Worm (Caenorhabditis elegans) whole organism, L4/young adult: ENCODE measurements around the gene sel-1.

Experiments
- W03F9.2 ChIP-seq: fragments of 150-350 bp; optimal IDR thresholded peaks from 2 replicates; lab custom pipeline; 2014; ENCODE audit warnings: missing biosample characterization, missing genetic modification characterization
- dao-5 ChIP-seq: sonication (generic microtip); optimal IDR thresholded peaks from 2 replicates; lab custom pipeline; 2016; ENCODE audit warnings: missing genotype, missing genetic modification characterization, moderate library complexity, missing compliant biosample characterization
- him-1 ChIP-seq: sonication (generic microtip); optimal IDR thresholded peaks from 2 replicates; lab custom pipeline; 2016; ENCODE audit warnings: missing genotype, missing genetic modification reagents, missing genetic modification characterization, missing compliant biosample characterization

Gene sel-1

DNA sequence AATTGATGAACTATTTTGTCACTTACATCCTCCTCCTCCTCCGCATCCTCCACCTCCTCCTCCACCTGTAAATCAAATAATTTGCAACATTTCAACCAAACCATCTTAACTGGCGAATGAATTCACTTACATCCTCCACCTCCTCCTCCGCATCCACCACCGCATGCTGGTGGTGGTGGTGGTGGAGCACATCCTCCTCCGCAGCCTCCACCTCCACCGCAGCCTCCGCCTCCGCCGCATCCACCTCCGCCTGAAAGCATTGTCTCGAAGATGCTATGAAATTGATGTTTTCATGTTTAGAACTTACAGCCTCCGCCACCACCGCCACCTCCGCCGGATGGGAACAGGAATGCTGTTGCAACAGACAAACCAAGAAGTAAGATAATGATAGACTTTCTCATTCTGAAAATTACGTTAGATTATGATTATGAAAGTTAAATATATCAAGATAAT lies 16.0 kb downstream of the sel-1 start, which contains the start of gene grl-23:
TSS of gene grl-23 (minus strand) at position 403 of the 453 bp plus-strand sequence.
- no peak for TF ChIP-seq W03F9.2 (tag; lab: Kevin White, UChicago)
- no peak for TF ChIP-seq dao-5
- no peak for TF ChIP-seq him-1 (tag; lab: Kevin White, UChicago)

DNA sequence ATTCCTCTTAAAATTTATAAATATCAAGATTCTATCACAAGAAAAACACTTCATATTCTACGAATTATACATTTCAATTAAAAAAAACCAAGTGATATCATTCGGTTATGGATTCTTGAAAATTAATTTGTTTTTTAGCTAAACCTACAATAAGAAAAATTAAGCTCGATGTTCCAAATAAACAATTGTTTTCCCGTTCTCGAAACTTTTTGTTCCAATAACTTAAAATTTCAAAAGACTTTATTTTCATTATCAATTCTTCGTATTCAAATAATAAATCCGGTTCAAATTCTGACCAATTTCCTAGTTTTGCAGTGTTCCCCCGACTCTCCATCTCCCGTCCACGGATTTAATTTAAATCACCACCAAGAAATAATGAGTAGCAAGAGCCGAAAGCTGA lies 18.8 kb downstream of the sel-1 start, which contains the start of gene E02A10.3:
TSS of gene E02A10.3 (plus strand) at position 301 of the 400 bp plus-strand sequence.
- TF ChIP-seq him-1 (tag; lab: Kevin White, UChicago), result no peak
- TF ChIP-seq dao-5, result no peak
- TF ChIP-seq W03F9.2 (tag; lab: Kevin White, UChicago), result no peak

DNA sequence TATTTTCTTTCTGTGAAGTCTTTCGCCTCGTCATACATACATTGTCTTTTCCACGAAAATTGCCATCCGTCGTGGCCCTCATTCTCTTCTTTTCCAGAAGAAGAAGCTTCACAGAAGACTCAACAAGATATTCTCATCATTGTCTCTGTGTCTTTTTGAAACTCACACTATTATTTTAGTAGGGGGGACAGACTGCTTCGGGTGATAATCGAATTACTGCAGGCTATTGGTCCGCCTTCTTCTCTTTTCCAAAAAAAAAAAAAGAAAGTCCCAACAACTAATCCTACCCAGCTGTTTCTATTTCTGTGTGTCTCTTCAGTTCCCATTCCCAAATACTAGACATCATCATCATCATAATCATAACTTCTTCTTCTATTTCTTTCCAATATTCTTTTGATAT lies 22.9 kb downstream of the sel-1 start:
- TF ChIP-seq him-1 (tag; lab: Kevin White, UChicago) (no peak), W03F9.2 (tag; lab: Kevin White, UChicago) (no peak), dao-5 (no peak)

DNA sequence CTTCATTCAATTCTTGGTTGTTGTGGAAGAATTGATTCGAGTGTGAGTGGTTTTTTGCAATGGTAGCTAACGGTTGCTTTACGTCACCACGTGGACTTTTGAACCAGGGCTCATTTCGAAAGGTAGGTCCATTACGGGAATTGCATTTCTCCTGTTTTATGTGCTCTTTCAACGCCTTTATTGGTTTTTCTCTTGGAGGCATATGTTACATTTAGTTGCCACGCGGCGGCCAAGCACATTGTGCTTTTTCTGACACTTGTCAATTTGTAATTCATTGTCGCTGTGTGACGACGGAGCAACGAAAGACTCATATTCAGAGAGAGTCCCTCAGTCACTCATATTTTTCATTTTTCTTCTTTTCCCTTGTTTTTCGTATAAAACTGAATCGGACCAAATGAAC lies 24.2 kb downstream of the sel-1 start:
- TF ChIP-seq him-1 (tag; lab: Kevin White, UChicago) (no peak), dao-5 (no peak), W03F9.2 (tag; lab: Kevin White, UChicago) (no peak)

DNA sequence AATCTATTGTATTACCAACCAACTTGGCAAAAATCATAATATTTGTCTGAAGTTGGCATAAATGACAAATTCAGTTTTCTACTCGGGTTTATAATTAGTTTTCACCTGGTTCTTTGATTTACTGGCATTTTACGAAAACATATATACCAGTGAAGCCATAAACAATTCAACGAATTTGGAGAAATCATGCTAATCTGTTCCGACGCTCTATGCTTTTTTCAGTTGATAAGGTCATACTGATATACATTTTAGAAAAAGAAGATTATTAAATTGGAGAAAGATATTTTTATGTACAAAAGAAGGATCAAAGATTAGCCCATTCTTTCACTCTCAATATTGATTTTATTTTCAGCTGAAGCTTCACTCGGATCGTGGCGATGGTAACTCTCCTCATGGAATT lies 26.3 kb downstream of the sel-1 start:
- TF ChIP-seq him-1 (tag; lab: Kevin White, UChicago) (no peak), dao-5 (no peak), W03F9.2 (tag; lab: Kevin White, UChicago) (no peak)

DNA sequence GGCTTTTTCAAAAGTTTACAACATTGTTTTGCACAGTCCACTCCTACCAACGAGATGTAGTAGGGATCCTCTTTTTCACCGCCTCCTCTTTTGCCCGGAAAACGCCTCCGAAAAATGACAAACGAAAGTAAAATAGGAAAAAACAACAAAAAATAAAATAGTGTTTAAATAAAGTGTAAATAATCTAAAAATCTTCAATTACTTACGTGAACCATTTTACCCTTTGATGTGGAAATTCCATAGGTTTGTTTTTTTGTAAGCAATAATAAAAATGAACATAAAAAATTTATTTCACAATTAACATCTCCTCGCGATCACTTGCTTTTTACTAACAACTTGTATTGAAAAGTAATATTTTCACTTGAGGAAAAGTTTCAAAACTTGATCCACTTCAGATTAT lies 27.5 kb downstream of the sel-1 start, which contains the start of gene C14C10.1:
TSS of gene C14C10.1 (plus strand) at position 301 of the 400 bp plus-strand sequence.
- TF ChIP-seq dao-5, result no peak
- TF ChIP-seq W03F9.2 (tag; lab: Kevin White, UChicago), result no peak
- no peak for TF ChIP-seq him-1 (tag; lab: Kevin White, UChicago)

DNA sequence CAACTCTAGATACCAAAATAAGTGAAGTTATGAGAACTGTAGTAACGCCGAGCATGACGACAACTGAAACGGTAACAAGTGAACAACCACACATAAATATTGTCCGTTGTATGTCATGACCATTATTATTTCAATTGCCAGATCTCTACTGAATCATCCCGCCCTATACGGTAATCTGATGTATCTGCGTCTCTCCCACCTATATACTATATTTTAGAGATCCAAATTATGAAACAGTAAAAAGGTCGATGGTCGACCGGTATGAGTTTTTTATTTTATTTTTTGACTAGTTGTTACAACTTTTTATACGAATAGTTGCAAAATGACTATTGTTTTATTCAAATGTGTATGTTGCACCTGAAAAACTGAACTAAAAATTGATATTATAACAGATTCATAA lies 30.1 kb downstream of the sel-1 start, which contains the start of gene ttr-43:
TSS of gene ttr-43 (minus strand) at position 101 of the 400 bp plus-strand sequence.
- TF ChIP-seq W03F9.2 (tag; lab: Kevin White, UChicago), result no peak
- TF ChIP-seq him-1 (tag; lab: Kevin White, UChicago), result no peak
- no peak for TF ChIP-seq dao-5

DNA sequence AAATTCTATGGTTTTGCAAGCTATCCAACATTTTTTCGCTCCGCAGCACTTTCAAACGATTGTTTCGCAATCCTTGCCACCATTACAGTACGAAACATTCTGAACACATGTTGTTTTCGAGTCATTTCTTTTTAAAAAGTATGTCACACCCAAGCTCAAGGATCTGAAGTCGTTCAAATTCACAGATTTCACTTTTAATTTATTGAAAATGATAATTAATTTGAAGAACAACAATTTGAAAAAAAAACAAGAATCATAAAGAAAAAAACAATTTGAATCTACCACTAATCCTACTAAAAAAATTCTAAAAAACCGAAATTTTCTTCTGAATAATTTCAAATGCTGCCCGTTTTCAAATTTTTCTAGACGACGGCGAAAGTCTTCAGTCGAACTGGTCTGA lies 31.8 kb downstream of the sel-1 start, which contains the start of gene C14C10.2:
TSS of gene C14C10.2 (minus strand) at position 101 of the 400 bp plus-strand sequence.
- no peak for TF ChIP-seq W03F9.2 (tag; lab: Kevin White, UChicago)
- TF ChIP-seq him-1 (tag; lab: Kevin White, UChicago), result no peak
- no peak for TF ChIP-seq dao-5

DNA sequence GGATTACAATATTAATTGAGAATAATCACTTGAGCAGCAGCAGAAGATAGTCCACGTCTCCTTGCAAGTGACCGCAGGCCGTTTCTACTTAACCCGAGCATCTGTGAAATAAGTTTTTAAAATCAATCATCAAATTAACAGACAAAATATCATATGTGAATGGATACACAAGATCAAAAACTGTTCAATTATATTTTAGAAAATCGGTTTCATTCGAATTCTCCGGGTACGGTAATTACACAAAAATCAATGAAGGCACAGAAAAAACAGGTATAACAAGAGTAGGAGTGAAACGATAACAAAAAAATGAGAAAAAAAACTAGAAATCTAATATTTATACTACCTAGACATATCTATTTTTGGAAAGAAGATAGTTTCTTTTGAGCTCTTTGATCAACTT lies 35.7 kb downstream of the sel-1 start, which contains the start of gene mma-1:
TSS of gene mma-1 (minus strand) at position 101 of the 400 bp plus-strand sequence.
- TF ChIP-seq him-1 (tag; lab: Kevin White, UChicago), result no peak
- no peak for TF ChIP-seq dao-5
- no peak for TF ChIP-seq W03F9.2 (tag; lab: Kevin White, UChicago)

DNA sequence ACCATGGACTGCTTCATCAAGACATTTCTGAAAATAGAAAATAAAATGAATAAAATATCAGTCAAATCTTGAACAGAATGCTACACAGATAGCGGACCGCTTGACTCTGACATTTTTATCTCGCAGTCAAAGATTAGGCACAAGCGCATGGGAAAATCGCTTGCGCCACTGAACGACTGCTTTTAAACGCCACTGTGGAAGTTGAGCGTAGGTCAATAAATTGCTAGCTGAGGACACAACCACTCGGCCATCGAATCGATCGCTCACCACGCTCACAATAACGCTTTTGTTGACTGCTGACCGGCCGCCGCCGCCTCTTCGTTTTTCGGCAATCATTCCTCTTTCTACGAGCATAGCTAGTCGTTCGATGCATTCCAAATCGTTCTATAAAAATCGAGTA lies 36.3 kb downstream of the sel-1 start:
- TF ChIP-seq him-1 (tag; lab: Kevin White, UChicago) (no peak), dao-5 (peak; percentile 55), W03F9.2 (tag; lab: Kevin White, UChicago) (no peak)

DNA sequence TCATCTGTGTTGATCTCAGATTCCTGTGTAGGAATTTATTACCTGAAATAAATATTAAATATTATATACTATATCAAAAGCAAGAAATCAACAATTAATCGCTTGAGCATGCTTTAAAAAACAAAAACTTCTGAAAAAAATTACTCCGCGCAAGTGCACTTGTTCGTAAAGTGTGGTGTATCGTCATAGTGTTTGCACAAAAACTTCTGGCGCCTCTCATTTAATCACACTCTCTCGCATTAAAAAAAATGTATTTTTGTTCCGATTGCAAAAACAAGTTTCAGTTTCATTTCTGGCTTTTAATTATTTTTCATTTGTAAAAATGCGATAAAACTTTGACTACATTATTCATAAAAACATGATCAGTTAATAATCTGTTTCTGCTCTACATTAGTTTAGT lies 38.6 kb downstream of the sel-1 start, which contains the start of the genes C14C10.10 and ril-2:
TSS of gene C14C10.10 (minus strand) at position 19 of the 400 bp plus-strand sequence.
TSS of gene ril-2 (minus strand) at position 48 of the 400 bp plus-strand sequence.
- no peak for TF ChIP-seq him-1 (tag; lab: Kevin White, UChicago)
- TF ChIP-seq dao-5, result no peak
- TF ChIP-seq W03F9.2 (tag; lab: Kevin White, UChicago), result no peak

DNA sequence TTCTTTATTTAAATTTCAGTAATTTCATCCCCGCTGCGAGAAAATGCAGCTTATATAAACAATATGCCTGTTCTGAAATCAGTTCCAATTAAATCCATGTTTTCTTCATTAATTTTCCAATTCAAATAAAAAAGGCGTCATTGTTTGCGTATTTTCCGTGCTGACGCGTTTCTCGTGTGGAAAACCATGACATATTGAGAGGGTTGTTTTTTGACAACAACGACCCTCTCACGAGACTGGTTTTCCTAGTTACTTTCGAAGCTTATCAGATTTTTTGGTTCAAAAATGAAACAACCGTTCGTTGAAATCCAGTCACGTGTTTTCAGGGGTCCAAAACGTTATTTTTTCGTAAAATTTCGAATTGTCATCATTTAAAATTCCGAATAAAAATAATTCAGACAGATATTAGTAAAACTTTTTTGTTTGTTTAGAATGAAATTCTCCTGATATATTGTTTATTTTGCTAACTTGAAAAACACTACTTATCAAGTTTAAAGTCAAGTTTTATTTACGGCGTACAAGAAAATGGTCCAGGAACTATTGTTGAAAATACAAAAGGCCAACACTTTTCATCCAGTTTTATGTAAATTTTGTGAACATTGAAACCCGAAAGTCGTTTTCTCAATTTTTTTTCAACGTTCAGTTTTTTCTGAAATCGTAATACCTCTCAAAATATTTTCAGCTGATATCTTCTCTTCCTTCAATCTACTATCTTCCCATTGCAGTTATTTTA lies 39.1 kb downstream of the sel-1 start, which contains the start of gene C14C10.5:
TSS of gene C14C10.5 (plus strand) at position 683 of the 733 bp plus-strand sequence.
- TF ChIP-seq W03F9.2 (tag; lab: Kevin White, UChicago) (no peak), dao-5 (no peak), him-1 (tag; lab: Kevin White, UChicago) (no peak)

DNA sequence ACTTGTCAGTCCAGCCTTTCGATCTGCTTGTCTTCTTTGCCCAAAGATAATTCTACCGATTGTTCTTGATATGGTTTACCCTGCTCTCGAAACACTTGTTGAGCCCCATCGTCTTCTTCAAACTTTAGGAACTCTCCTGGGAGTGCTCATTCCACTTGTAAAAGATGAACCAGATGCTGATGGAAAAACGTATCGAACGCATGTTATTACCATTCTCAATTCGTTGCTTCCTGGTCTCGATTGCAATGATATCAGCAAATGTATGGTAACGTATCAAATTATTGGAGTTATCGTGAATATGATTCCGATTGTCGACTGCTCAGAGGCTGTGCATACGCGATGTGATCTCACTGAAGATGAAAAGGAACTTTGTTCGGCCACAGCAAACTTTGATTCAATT lies 41.3 kb downstream of the sel-1 start:
- TF ChIP-seq him-1 (tag; lab: Kevin White, UChicago) (no peak), W03F9.2 (tag; lab: Kevin White, UChicago) (no peak), dao-5 (no peak)

DNA sequence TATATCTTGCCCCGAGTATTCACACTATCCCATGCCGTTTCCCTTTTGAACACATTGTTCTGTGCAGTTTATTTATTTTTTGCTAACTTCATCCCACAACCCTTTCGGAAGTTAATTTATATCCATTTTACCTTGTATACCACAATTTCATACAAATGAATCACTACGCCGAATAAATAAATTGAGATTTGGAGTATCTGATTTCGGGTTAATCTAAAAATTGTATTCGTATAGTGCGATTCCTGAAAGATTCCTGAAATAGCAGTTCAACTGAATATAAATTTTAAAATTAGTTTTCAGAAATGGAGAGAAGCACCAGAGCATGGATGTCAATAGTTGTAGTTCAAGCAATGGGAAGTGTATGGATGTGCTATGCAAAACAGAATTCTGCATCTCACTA lies 46.6 kb downstream of the sel-1 start, which contains the start of gene erg-28:
TSS of gene erg-28 (plus strand) at position 301 of the 400 bp plus-strand sequence.
- TF ChIP-seq W03F9.2 (tag; lab: Kevin White, UChicago) (no peak), dao-5 (no peak), him-1 (tag; lab: Kevin White, UChicago) (no peak)
